Comparison of ENCODE assay signal across 4 worm cellular contexts in the genomic region with DNA sequence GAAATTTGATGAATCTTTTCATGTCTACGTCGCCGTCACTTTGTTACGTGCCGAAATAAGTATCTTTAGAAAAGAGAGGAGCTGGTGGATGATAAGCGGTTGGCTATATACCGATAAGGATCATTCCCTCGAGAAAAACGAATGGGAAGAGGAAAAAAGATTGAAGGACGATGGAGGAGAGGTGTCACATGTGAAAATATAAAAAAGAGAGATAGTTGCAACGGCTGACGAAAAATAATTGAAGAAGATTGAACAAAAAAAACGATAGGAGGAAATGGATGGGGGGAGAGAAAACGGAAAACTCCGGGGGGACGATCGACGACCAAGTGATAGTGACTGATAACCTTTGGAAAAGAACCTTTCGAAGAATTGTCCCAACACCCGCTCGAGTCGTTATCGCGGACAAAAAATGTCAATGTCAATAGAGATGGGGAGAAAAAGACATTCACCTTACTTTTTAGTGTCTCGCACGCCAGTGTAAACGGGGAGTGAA.
A peak's percentile ranks its signal among the peaks of the same experiment; 100 is the strongest.
TF ChIP-seq lines count a peak whose summit lies in the region.

No protein-coding gene starts in this region.

TF ChIP-seq in whole organism, L1 larva, 84 proteins besides CTCF, POLR2A, EP300 and RAD21 (continued from another document and continues in another):
- TF ChIP-seq nhr-19 (GFP tag; conservative IDR thresholded peaks at IDR 0.05; lab: Robert Waterston, UW) (peak; percentile 74), isw-1 (GFP tag; IDR thresholded peaks at IDR 0.05; lab: Robert Waterston, UW) (no peak), C16A3.4 (tag; optimal IDR thresholded peaks at IDR 0.05; lab: Kevin White, UChicago) (peak; percentile 58), nhr-12 (tag; optimal IDR thresholded peaks at IDR 0.05; lab: Kevin White, UChicago) (no peak), fkh-4 (tag; optimal IDR thresholded peaks at IDR 0.05; lab: Kevin White, UChicago; ENCODE audit: borderline replicate concordance) (no peak), snpc-4 (tag; optimal IDR thresholded peaks at IDR 0.05; lab: Kevin White, UChicago) (no peak), ets-5 (GFP tag; IDR thresholded peaks at IDR 0.05; lab: Robert Waterston, UW) (no peak), tbx-2 (tag; optimal IDR thresholded peaks at IDR 0.05; lab: Kevin White, UChicago) (peak; percentile 80), nhr-77 (tag; optimal IDR thresholded peaks at IDR 0.05; lab: Kevin White, UChicago) (peak; percentile 57), ceh-82 (tag; optimal IDR thresholded peaks at IDR 0.05; lab: Kevin White, UChicago) (no peak), lin-39 (tag; optimal IDR thresholded peaks at IDR 0.05; lab: Kevin White, UChicago) (no peak), jun-1 (tag; optimal IDR thresholded peaks at IDR 0.05; lab: Kevin White, UChicago) (peak; percentile 80), aly-2 (tag; optimal IDR thresholded peaks at IDR 0.05; lab: Kevin White, UChicago) (peak; percentile 23), zag-1 (tag; optimal IDR thresholded peaks at IDR 0.05; lab: Kevin White, UChicago) (no peak), alr-1 (tag; optimal IDR thresholded peaks at IDR 0.05; lab: Kevin White, UChicago; ENCODE audit: borderline replicate concordance) (no peak), ztf-11 (tag; optimal IDR thresholded peaks at IDR 0.05; lab: Kevin White, UChicago) (no peak), ama-1 (optimal IDR thresholded peaks at IDR 0.05; lab: Kevin White, UChicago) (peak; percentile 43), nhr-85 (tag; lab: Kevin White, UChicago) (peak; percentile 97), mab-9 (GFP tag; IDR thresholded peaks at IDR 0.05; lab: Robert Waterston, UW) (0 out of 2 replicates have a peak, but pooled peaks have one; percentile 48), C34B4.2 (tag; optimal IDR thresholded peaks at IDR 0.05; lab: Kevin White, UChicago) (no peak), lin-15B (tag; optimal IDR thresholded peaks at IDR 0.05; lab: Kevin White, UChicago) (no peak), sup-37 (GFP tag; optimal IDR thresholded peaks at IDR 0.05; lab: Kevin White, UChicago) (no peak), F16B12.6 (tag; optimal IDR thresholded peaks at IDR 0.05; lab: Kevin White, UChicago) (no peak), grh-1 (GFP tag; IDR thresholded peaks at IDR 0.05; lab: Robert Waterston, UW) (peak; percentile 28; the same call in 1 of the 2 replicates), elt-3 (tag; optimal IDR thresholded peaks at IDR 0.05; lab: Kevin White, UChicago) (peak in 4 of 6 experiments; percentile 86 to 98 (median 92)), ceh-63 (GFP tag; optimal IDR thresholded peaks at IDR 0.05; lab: Kevin White, UChicago) (no peak), egl-13 (tag; optimal IDR thresholded peaks at IDR 0.05; lab: Kevin White, UChicago) (no peak), sptf-1 (tag; optimal IDR thresholded peaks at IDR 0.05; lab: Kevin White, UChicago) (no peak), nhr-76 (tag; optimal IDR thresholded peaks at IDR 0.05; lab: Kevin White, UChicago) (no peak), pqm-1 (tag; optimal IDR thresholded peaks at IDR 0.05; lab: Kevin White, UChicago) (peak; percentile 44), skn-1 (tag; optimal IDR thresholded peaks at IDR 0.05; lab: Kevin White, UChicago) (peak; percentile 44), ceh-88 (GFP tag; IDR thresholded peaks at IDR 0.05; lab: Robert Waterston, UW) (no peak)

TF ChIP-seq in whole organism, L2 larva, 48 proteins besides CTCF, POLR2A, EP300 and RAD21 (continued from another document):
- TF ChIP-seq nhr-6 (tag; optimal IDR thresholded peaks at IDR 0.05; lab: Kevin White, UChicago): peak; percentile 6
- TF ChIP-seq nhr-237 (tag; optimal IDR thresholded peaks at IDR 0.05; lab: Kevin White, UChicago): no peak
- no peak for TF ChIP-seq alr-1 (tag; optimal IDR thresholded peaks at IDR 0.05; lab: Kevin White, UChicago)
- no peak for TF ChIP-seq lin-39 (tag; optimal IDR thresholded peaks at IDR 0.05; lab: Kevin White, UChicago)
- TF ChIP-seq elt-3 (tag; optimal IDR thresholded peaks at IDR 0.05; lab: Kevin White, UChicago): no peak
- TF ChIP-seq sma-3 (GFP tag; optimal IDR thresholded peaks at IDR 0.05; lab: Kevin White, UChicago): peak; percentile 85
- TF ChIP-seq sma-9 (GFP tag; optimal IDR thresholded peaks at IDR 0.05; lab: Kevin White, UChicago): peak; percentile 88
- TF ChIP-seq sma-9 (tag; optimal IDR thresholded peaks at IDR 0.05; lab: Kevin White, UChicago): no peak
- TF ChIP-seq dmd-4 (tag; optimal IDR thresholded peaks at IDR 0.05; lab: Kevin White, UChicago): no peak
- TF ChIP-seq lin-11 (tag; optimal IDR thresholded peaks at IDR 0.05; lab: Kevin White, UChicago): no peak
- TF ChIP-seq ceh-82 (tag; optimal IDR thresholded peaks at IDR 0.05; lab: Kevin White, UChicago): no peak
- TF ChIP-seq ZK546.5 (tag; optimal IDR thresholded peaks at IDR 0.05; lab: Kevin White, UChicago): no peak
- TF ChIP-seq nhr-23 (tag; optimal IDR thresholded peaks at IDR 0.05; lab: Kevin White, UChicago): no peak
- TF ChIP-seq unc-62 (GFP tag; optimal IDR thresholded peaks at IDR 0.05; lab: Kevin White, UChicago): peak; percentile 44

TF ChIP-seq in whole organism, L3 larva, 47 proteins besides CTCF, POLR2A, EP300 and RAD21 (continued from another document):
- TF ChIP-seq nfya-1 (tag; optimal IDR thresholded peaks at IDR 0.05; lab: Kevin White, UChicago; ENCODE audit: insufficient read depth) (peak; percentile 27), hmg-11 (tag; optimal IDR thresholded peaks at IDR 0.05; lab: Kevin White, UChicago) (peak; percentile 24), snpc-4 (tag; optimal IDR thresholded peaks at IDR 0.05; lab: Kevin White, UChicago) (peak; percentile 9), ceh-9 (tag; optimal IDR thresholded peaks at IDR 0.05; lab: Kevin White, UChicago) (no peak), nhr-77 (tag; optimal IDR thresholded peaks at IDR 0.05; lab: Kevin White, UChicago) (no peak), ZK546.5 (tag; optimal IDR thresholded peaks at IDR 0.05; lab: Kevin White, UChicago) (no peak), ceh-16 (tag; optimal IDR thresholded peaks at IDR 0.05; lab: Kevin White, UChicago) (no peak), nhr-25 (tag; optimal IDR thresholded peaks at IDR 0.05; lab: Kevin White, UChicago) (no peak), pqm-1 (tag; optimal IDR thresholded peaks at IDR 0.05; lab: Kevin White, UChicago) (peak; percentile 97), R02D3.7 (tag; optimal IDR thresholded peaks at IDR 0.05; lab: Kevin White, UChicago) (peak; percentile 45), nhr-11 (tag; optimal IDR thresholded peaks at IDR 0.05; lab: Kevin White, UChicago) (no peak), ztf-11 (tag; optimal IDR thresholded peaks at IDR 0.05; lab: Kevin White, UChicago) (no peak), nhr-76 (tag; optimal IDR thresholded peaks at IDR 0.05; lab: Kevin White, UChicago) (no peak)

TF ChIP-seq in whole organism, L4 larva, 104 proteins besides CTCF, POLR2A, EP300 and RAD21 (continued from another document):
- TF ChIP-seq mxl-2 (GFP tag; conservative IDR thresholded peaks at IDR 0.05; lab: Robert Waterston, UW) (no peak), ZK546.5 (tag; optimal IDR thresholded peaks at IDR 0.05; lab: Kevin White, UChicago) (no peak), mdl-1 (tag; optimal IDR thresholded peaks at IDR 0.05; lab: Kevin White, UChicago) (peak; percentile 36 to 93), hif-1 (tag; optimal IDR thresholded peaks at IDR 0.05; lab: Kevin White, UChicago) (peak; percentile 69 to 95), nhr-48 (tag; optimal IDR thresholded peaks at IDR 0.05; lab: Kevin White, UChicago) (peak; percentile 96), ceh-20 (GFP tag; IDR thresholded peaks at IDR 0.05; lab: Robert Waterston, UW) (peak; percentile 54; the same call in 1 of the 2 replicates), lim-7 (GFP tag; IDR thresholded peaks at IDR 0.05; lab: Robert Waterston, UW) (no peak), hmg-1.1 (GFP tag; IDR thresholded peaks at IDR 0.05; lab: Robert Waterston, UW) (0 out of 2 replicates have a peak, but pooled peaks have one; percentile 18), spr-1 (tag; optimal IDR thresholded peaks at IDR 0.05; lab: Kevin White, UChicago) (peak; percentile 22), dmd-6 (GFP tag; IDR thresholded peaks at IDR 0.05; lab: Robert Waterston, UW) (peak; percentile 87), tra-1 (GFP tag; IDR thresholded peaks at IDR 0.05; lab: Robert Waterston, UW) (peak; percentile 91), hlh-11 (tag; optimal IDR thresholded peaks at IDR 0.05; lab: Kevin White, UChicago) (peak; percentile 98), lir-3 (tag; optimal IDR thresholded peaks at IDR 0.05; lab: Kevin White, UChicago) (no peak), madf-9 (GFP tag; conservative IDR thresholded peaks at IDR 0.05; lab: Robert Waterston, UW) (0 out of 2 replicates have a peak, but pooled peaks have one; percentile 2), php-3 (GFP tag; IDR thresholded peaks at IDR 0.05; lab: Robert Waterston, UW) (peak; percentile 62; the same call in 1 of the 2 replicates), nhr-76 (tag; optimal IDR thresholded peaks at IDR 0.05; lab: Kevin White, UChicago) (peak; percentile 15), nhr-102 (tag; optimal IDR thresholded peaks at IDR 0.05; lab: Kevin White, UChicago) (peak; percentile 87), zag-1 (tag; optimal IDR thresholded peaks at IDR 0.05; lab: Kevin White, UChicago) (no peak), nhr-77 (tag; optimal IDR thresholded peaks at IDR 0.05; lab: Kevin White, UChicago) (peak; percentile 59), hlh-30 (tag; optimal IDR thresholded peaks at IDR 0.05; lab: Kevin White, UChicago; ENCODE audit: insufficient read depth) (peak; percentile 90), zfp-3 (GFP tag; conservative IDR thresholded peaks at IDR 0.05; lab: Robert Waterston, UW) (peak; percentile 38; the same call in 1 of the 2 replicates), pha-4 (GFP tag; IDR thresholded peaks at IDR 0.05; lab: Robert Waterston, UW) (0 out of 2 replicates have a peak, but pooled peaks have one; percentile 42), pha-4 (tag; optimal IDR thresholded peaks at IDR 0.05; lab: Kevin White, UChicago) (peak; percentile 66), vab-7 (GFP tag; IDR thresholded peaks at IDR 0.05; lab: Robert Waterston, UW) (no peak), ceh-32 (tag; optimal IDR thresholded peaks at IDR 0.05; lab: Kevin White, UChicago; ENCODE audit: poor library complexity) (no peak), ztf-7 (tag; optimal IDR thresholded peaks at IDR 0.05; lab: Kevin White, UChicago) (peak; percentile 44), pqm-1 (tag; optimal IDR thresholded peaks at IDR 0.05; lab: Kevin White, UChicago) (peak; percentile 84)
